Fruit fly (Drosophila melanogaster): ENCODE data around the gene CG31698.
"Not testable (repeated sequence)": the region's sequence is repeated elsewhere in the genome, so short reads cannot be mapped to it uniquely, and the experiment has no call there.

CG31698 gene

DNA sequence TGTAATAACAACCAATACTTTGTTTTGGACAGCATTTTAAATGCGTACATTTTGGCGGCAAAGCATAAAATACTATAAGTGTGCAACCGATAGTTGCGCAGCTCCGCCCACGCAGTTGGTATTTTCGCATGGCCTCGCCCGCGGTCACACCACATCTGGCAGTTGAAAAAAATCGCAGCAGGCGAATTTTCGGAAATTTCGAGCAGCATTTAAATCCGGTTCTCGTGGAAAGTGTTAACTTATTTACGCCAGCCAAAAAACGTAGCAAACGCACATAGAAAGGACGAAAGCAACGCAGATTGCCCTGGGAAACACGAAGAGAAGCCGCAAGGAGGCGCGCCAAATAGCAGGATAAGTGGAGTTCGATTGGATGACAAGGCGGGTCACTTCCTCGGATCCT, 10.2 kb downstream of the CG31698 start, which contains the start of gene Hydr2:
TSS of gene Hydr2 (plus strand) at position 156 of the 400 bp plus-strand sequence.
- not testable (repeated sequence) for TF ChIP-seq CG13204 (GFP tag; optimal IDR thresholded peaks at IDR 0.05); CG8301 (tag; optimal IDR thresholded peaks at IDR 0.05); CG9948 (tag; optimal IDR thresholded peaks at IDR 0.05)

DNA sequence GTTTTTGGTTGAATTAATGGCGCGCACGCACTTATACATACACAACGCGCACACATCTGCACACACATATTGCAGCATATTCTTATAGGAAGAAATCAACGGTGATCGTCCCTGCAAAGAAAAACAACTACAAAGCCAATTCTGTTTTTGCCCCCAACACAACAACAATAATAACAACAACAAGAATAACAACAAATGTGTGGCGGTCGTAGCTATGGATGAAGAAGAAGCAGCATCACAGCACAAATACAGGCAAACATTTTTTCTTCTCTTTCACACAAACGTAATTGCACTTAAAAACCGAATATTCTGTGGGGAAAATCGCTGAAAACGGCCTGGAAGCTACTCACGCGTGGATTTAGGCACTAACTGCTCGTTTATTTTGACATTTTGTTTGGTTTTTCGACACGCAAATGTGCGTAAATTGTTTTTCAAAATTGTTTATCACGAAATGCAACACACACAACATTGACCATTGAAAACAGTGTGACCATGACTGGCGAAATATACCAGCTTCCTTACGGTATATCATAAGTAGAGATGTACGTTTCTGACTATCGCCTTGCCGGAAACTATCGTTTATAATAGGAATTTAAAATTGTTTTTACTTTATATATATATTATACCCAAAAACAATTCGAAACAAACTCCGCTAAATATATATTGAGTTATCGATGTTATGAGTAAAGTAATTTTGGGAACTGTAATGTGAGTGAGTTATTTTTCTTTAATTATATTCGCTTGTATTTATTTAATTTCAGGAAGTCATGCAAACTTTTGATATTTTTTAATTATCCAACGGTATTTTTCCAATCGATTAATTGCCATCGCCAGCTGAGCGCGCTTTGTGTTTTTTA, 14.3 kb downstream of the CG31698 start, which contains the start of the genes Mad and gkt:
TSS of gene Mad (minus strand) at position 500 of the 857 bp plus-strand sequence.
TSS of gene gkt (plus strand) at position 807 of the 857 bp plus-strand sequence.
- TF ChIP-seq gl (tag; optimal IDR thresholded peaks at IDR 0.05): peak; percentile 27
- TF ChIP-seq CG8159 (tag; optimal IDR thresholded peaks at IDR 0.05): no peak
- peak; percentile 59 for TF ChIP-seq EcR (GFP tag; optimal IDR thresholded peaks at IDR 0.05)

DNA sequence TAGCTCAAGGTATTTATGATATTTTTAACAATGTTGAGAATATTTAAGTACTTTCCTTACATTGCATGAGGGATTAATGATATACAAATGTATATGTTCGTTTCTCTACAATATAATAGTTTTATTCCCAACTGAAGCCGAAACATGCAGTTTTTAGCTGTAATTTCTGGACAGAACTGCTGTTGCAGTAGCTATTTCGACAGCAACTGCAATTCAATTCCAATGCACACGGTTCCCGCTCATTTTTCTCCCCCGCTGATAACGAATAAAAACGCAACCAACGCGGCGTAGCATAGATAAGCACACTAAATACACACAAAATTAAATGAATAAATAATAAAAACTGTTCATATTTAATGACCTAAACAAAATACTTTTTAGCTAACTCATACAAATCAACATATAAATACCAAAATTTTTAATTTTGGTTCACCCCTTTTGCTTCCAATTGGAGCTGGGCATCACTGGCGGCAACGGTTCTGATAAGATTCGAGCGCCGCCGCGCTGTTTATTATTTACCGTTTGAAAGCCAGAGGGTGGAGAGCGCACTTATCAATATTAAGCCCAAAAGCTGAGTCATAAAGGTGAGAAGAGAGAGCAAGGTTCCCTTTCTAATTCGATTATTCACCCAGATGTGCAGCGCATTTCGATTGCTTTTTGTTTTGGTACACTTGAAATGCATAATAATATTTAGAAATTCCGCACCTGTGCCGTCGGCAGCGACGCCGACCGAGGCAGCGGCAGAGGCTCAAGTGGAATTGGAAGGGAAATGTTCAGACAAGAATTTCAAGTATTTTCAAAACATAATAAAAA, 15.2 kb downstream of the CG31698 start:
- no peak for TF ChIP-seq CG10348 (GFP tag; IDR thresholded peaks at IDR 0.05)
- no peak for TF ChIP-seq CG8301 (tag; optimal IDR thresholded peaks at IDR 0.05)
- TF ChIP-seq Ets98B (GFP tag; IDR thresholded peaks at IDR 0.05): peak; percentile 12; the same call in 1 of the 2 replicates
- peak; percentile 15 for TF ChIP-seq CG34367 (tag; optimal IDR thresholded peaks at IDR 0.05)
- peak; percentile 18 for TF ChIP-seq Pif1B (GFP tag; optimal IDR thresholded peaks at IDR 0.05)
- peak; percentile 49; the same call in 1 of the 3 replicates for TF ChIP-seq CG4496 (GFP tag; IDR thresholded peaks at IDR 0.05)
- TF ChIP-seq CG12605 (GFP tag; IDR thresholded peaks at IDR 0.05): no peak
- no peak for TF ChIP-seq Snoo (tag; optimal IDR thresholded peaks at IDR 0.05)
- TF ChIP-seq CG14655 (GFP tag; optimal IDR thresholded peaks at IDR 0.05): peak; percentile 59
- TF ChIP-seq fd96Ca (GFP tag; IDR thresholded peaks at IDR 0.05): no peak
- TF ChIP-seq CG9948 (tag; optimal IDR thresholded peaks at IDR 0.05): no peak
- TF ChIP-seq D1 (tag; optimal IDR thresholded peaks at IDR 0.05): no peak
- 0 out of 2 replicates have a peak, but pooled peaks have one; percentile 3 for TF ChIP-seq rn (GFP tag; IDR thresholded peaks at IDR 0.05)
- peak; percentile 14 for TF ChIP-seq CG15710 (tag; optimal IDR thresholded peaks at IDR 0.05)
- TF ChIP-seq CG17806 (tag; optimal IDR thresholded peaks at IDR 0.05): no peak
- TF ChIP-seq CG13204 (GFP tag; optimal IDR thresholded peaks at IDR 0.05): no peak
- no peak for TF ChIP-seq CG32121 (GFP tag; IDR thresholded peaks at IDR 0.05)
- TF ChIP-seq EcR (GFP tag; optimal IDR thresholded peaks at IDR 0.05): no peak
- TF ChIP-seq gl (tag; optimal IDR thresholded peaks at IDR 0.05): no peak
- TF ChIP-seq CG8159 (tag; optimal IDR thresholded peaks at IDR 0.05): peak; percentile 94
- no peak for TF ChIP-seq Pif1A (GFP tag; optimal IDR thresholded peaks at IDR 0.05)

DNA sequence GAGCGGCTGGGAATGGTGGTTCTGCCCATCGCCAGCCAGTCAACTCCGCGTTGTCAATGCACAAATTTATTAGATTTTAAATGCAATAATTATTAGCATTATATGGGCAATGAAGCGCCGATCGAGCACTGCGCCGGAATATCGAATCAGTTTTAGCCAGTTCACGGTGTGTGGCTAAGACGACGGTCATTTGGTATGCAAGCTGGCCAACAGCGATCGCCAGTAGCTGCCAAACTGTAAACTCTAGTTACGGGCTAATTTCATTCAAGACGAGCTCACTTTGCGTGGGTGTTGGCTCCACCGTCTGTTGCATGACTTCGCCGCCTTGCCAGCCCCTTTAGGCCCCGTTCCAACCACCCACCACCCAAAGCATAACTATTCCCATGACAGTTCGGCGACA, 17.8 kb downstream of the CG31698 start:
- TF ChIP-seq gl (tag; optimal IDR thresholded peaks at IDR 0.05) (no peak), CG32121 (GFP tag; IDR thresholded peaks at IDR 0.05) (no peak), CG8159 (tag; optimal IDR thresholded peaks at IDR 0.05) (no peak), EcR (GFP tag; optimal IDR thresholded peaks at IDR 0.05) (no peak), D1 (tag; optimal IDR thresholded peaks at IDR 0.05) (no peak), fd96Ca (GFP tag; IDR thresholded peaks at IDR 0.05) (no peak), CG34367 (tag; optimal IDR thresholded peaks at IDR 0.05) (no peak), CG13204 (GFP tag; optimal IDR thresholded peaks at IDR 0.05) (no peak), Snoo (tag; optimal IDR thresholded peaks at IDR 0.05) (no peak), CG17806 (tag; optimal IDR thresholded peaks at IDR 0.05) (no peak), rn (GFP tag; IDR thresholded peaks at IDR 0.05) (no peak), Ets98B (GFP tag; IDR thresholded peaks at IDR 0.05) (no peak), CG8301 (tag; optimal IDR thresholded peaks at IDR 0.05) (no peak), CG10348 (GFP tag; IDR thresholded peaks at IDR 0.05) (no peak), CG4496 (GFP tag; IDR thresholded peaks at IDR 0.05) (no peak), CG14655 (GFP tag; optimal IDR thresholded peaks at IDR 0.05) (no peak), CG12605 (GFP tag; IDR thresholded peaks at IDR 0.05) (no peak), CG9948 (tag; optimal IDR thresholded peaks at IDR 0.05) (no peak), Pif1B (GFP tag; optimal IDR thresholded peaks at IDR 0.05) (no peak), CG15710 (tag; optimal IDR thresholded peaks at IDR 0.05) (no peak)

DNA sequence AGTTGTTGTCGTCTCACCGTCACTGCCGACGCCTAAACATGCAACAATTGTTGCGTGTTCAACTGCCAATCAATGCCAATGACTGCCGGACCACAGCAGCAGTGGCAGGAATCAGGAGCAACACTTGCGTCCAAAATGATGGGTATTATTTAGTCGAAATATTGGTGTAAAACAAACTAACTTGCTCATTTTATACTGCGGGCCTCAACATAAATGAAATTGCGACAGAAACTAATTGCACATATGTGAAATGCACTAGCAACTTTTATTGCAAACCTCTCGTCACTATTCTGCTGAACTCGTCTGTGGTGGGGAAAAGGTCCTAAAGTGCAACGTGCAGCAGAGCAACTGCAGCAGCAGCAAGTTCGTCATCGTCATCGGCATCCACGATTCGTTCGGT, 18.9 kb downstream of the CG31698 start:
- TF ChIP-seq CG15710 (tag; optimal IDR thresholded peaks at IDR 0.05) (peak; percentile 58), CG13204 (GFP tag; optimal IDR thresholded peaks at IDR 0.05) (no peak), CG8159 (tag; optimal IDR thresholded peaks at IDR 0.05) (peak; percentile 52), CG9948 (tag; optimal IDR thresholded peaks at IDR 0.05) (peak; percentile 45), CG12605 (GFP tag; IDR thresholded peaks at IDR 0.05) (no peak), fd96Ca (GFP tag; IDR thresholded peaks at IDR 0.05) (peak; percentile 69; the same call in 2 of the 3 replicates), Pif1A (GFP tag; optimal IDR thresholded peaks at IDR 0.05) (peak; percentile 4), CG17806 (tag; optimal IDR thresholded peaks at IDR 0.05) (peak; percentile 51), CG34367 (tag; optimal IDR thresholded peaks at IDR 0.05) (peak; percentile 47), CG32121 (GFP tag; IDR thresholded peaks at IDR 0.05) (no peak), Pif1B (GFP tag; optimal IDR thresholded peaks at IDR 0.05) (no peak), rn (GFP tag; IDR thresholded peaks at IDR 0.05) (no peak), CG8301 (tag; optimal IDR thresholded peaks at IDR 0.05) (peak; percentile 34), gl (tag; optimal IDR thresholded peaks at IDR 0.05) (no peak), D1 (tag; optimal IDR thresholded peaks at IDR 0.05) (no peak), CG4496 (GFP tag; IDR thresholded peaks at IDR 0.05) (peak; percentile 41; the same call in 2 of the 3 replicates), CG14655 (GFP tag; optimal IDR thresholded peaks at IDR 0.05) (peak; percentile 43), Snoo (tag; optimal IDR thresholded peaks at IDR 0.05) (no peak), CG10348 (GFP tag; IDR thresholded peaks at IDR 0.05) (no peak), Ets98B (GFP tag; IDR thresholded peaks at IDR 0.05) (no peak), EcR (GFP tag; optimal IDR thresholded peaks at IDR 0.05) (no peak)

All from whole organism, pupa.